Worm (Caenorhabditis elegans) whole organism, L4/young adult: ENCODE results near the gene C25E10.13.

Source experiments
- W03F9.2 ChIP-seq: fragments of 150-350 bp; optimal IDR thresholded peaks from 2 replicates; lab custom pipeline; 2014; ENCODE audit warnings: missing biosample characterization, missing genetic modification characterization
- dao-5 ChIP-seq: sonication (generic microtip); optimal IDR thresholded peaks from 2 replicates; lab custom pipeline; 2016; ENCODE audit warnings: missing genotype, missing genetic modification characterization, moderate library complexity, missing compliant biosample characterization
- him-1 ChIP-seq: sonication (generic microtip); optimal IDR thresholded peaks from 2 replicates; lab custom pipeline; 2016; ENCODE audit warnings: missing genotype, missing genetic modification reagents, missing genetic modification characterization, missing compliant biosample characterization

ce11 chrV:9101062-9101461 is 41.5 kb downstream of the C25E10.13 start, which contains the start of gene frpr-6:
- no peak for TF ChIP-seq him-1 (tag; lab: Kevin White, UChicago)
- no peak for TF ChIP-seq dao-5 (tag; lab: Kevin White, UChicago)
- TF ChIP-seq W03F9.2 (tag; lab: Kevin White, UChicago): no peak
